Worm (Caenorhabditis elegans): ENCODE results near the gene glb-4.
A peak's percentile ranks its signal among the peaks of the same experiment; 100 is the strongest.

- TF ChIP-seq nhr-237 (tag; optimal IDR thresholded peaks at IDR 0.05) (no peak), ama-1 (optimal IDR thresholded peaks at IDR 0.05) (no peak), ZK546.5 (tag; optimal IDR thresholded peaks at IDR 0.05) (no peak), nhr-11 (tag; optimal IDR thresholded peaks at IDR 0.05) (no peak), fos-1 (tag; optimal IDR thresholded peaks at IDR 0.05) (peak; percentile 8), elt-3 (tag; optimal IDR thresholded peaks at IDR 0.05) (no peak), aly-2 (tag; optimal IDR thresholded peaks at IDR 0.05) (no peak)
These were observed 44.4 kb upstream of the glb-4 start for ce11 chrII:11155400-11155799.

All from whole organism, L2 larva.